Fruit fly (Drosophila melanogaster) whole organism, embryonic: Measurements from ENCODE around the gene CG17111.
A peak's percentile ranks its signal among the peaks of the same experiment; 100 is the strongest.

ENCODE experiments used
- Asciz ChIP-seq: fragments of 200-800 bp; sonication (Bioruptor generic); optimal IDR thresholded peaks from 2 replicates; lab custom pipeline; 2017; ENCODE audit warnings: missing biosample characterization, mild to moderate bottlenecking, missing genetic modification characterization, missing genetic modification reagents
- CG10431 ChIP-seq: fragments of 200-800 bp; sonication (Bioruptor generic); optimal IDR thresholded peaks from 3 replicates; lab custom pipeline; 2018; ENCODE audit warnings: missing biosample characterization, mild to moderate bottlenecking, missing genetic modification characterization
- CG12236 ChIP-seq: fragments of 200-800 bp; sonication (Bioruptor generic); optimal IDR thresholded peaks from 2 replicates; lab custom pipeline; 2016; ENCODE audit warnings: missing biosample characterization, missing genetic modification characterization
- CG15479 ChIP-seq: fragments of 200-800 bp; sonication (Bioruptor generic); optimal IDR thresholded peaks from 3 replicates; lab custom pipeline; 2019; ENCODE audit warnings: missing biosample characterization, mild to moderate bottlenecking, missing genetic modification characterization, moderate library complexity
- CG1602 ChIP-seq: fragments of 200-800 bp; sonication (Bioruptor generic); optimal IDR thresholded peaks from 3 replicates; lab custom pipeline; 2016; ENCODE audit warnings: missing biosample characterization, missing genetic modification characterization
- CG16813 ChIP-seq: fragments of 200-800 bp; sonication (Bioruptor generic); IDR thresholded peaks from 3 replicates; pipeline ENCODE4 v1.3.6; 2022; ENCODE audit warnings: missing biosample characterization, missing genetic modification characterization; ENCODE audit not compliant: partially characterized antibody
- CG17829 ChIP-seq: fragments of 200-800 bp; optimal IDR thresholded peaks from 2 replicates; lab custom pipeline; 2019; ENCODE audit warnings: missing biosample characterization, mild to moderate bottlenecking, missing genetic modification characterization, moderate library complexity
- CG18011 ChIP-seq: fragments of 200-800 bp; sonication (Bioruptor generic); optimal IDR thresholded peaks from 2 replicates; lab custom pipeline; 2017; ENCODE audit warnings: missing biosample characterization, missing genetic modification characterization, mild to moderate bottlenecking, moderate library complexity, missing genotype
- CG18262 ChIP-seq: fragments of 200-800 bp; optimal IDR thresholded peaks from 3 replicates; lab custom pipeline; 2019; ENCODE audit warnings: missing biosample characterization, mild to moderate bottlenecking, missing genetic modification characterization, moderate library complexity
- CG2120 ChIP-seq: fragments of 200-800 bp; sonication (Bioruptor generic); optimal IDR thresholded peaks from 3 replicates; lab custom pipeline; 2016; ENCODE audit warnings: missing biosample characterization, missing genetic modification characterization
- CG2712 ChIP-seq: fragments of 200-800 bp; optimal IDR thresholded peaks from 3 replicates; lab custom pipeline; 2019; ENCODE audit warnings: missing biosample characterization, mild to moderate bottlenecking, missing genetic modification characterization, moderate library complexity
- CG33213 ChIP-seq: fragments of 200-800 bp; sonication (Bioruptor generic); optimal IDR thresholded peaks from 3 replicates; lab custom pipeline; 2016; ENCODE audit warnings: missing biosample characterization, missing genetic modification characterization
- CG33557 ChIP-seq: fragments of 200-800 bp; sonication (Bioruptor generic); optimal IDR thresholded peaks from 2 replicates; lab custom pipeline; 2019; ENCODE audit warnings: missing biosample characterization, mild to moderate bottlenecking, missing genetic modification characterization, moderate library complexity
- CG3838 ChIP-seq: fragments of 200-800 bp; sonication (Bioruptor generic); optimal IDR thresholded peaks from 3 replicates; lab custom pipeline; 2016; ENCODE audit warnings: missing biosample characterization, missing genetic modification characterization
- CG3847 ChIP-seq: fragments of 200-800 bp; sonication (Bioruptor generic); IDR thresholded peaks from 2 replicates; pipeline ENCODE4 v1.3.6; 2022; ENCODE audit warnings: missing biosample characterization, missing genetic modification characterization
- CG4282 ChIP-seq: fragments of 200-800 bp; sonication (Bioruptor generic); optimal IDR thresholded peaks from 2 replicates; lab custom pipeline; 2016; ENCODE audit warnings: missing biosample characterization, missing genetic modification characterization
- CG6689 ChIP-seq: fragments of 200-800 bp; sonication (Bioruptor generic); IDR thresholded peaks from 2 replicates; pipeline ENCODE4 v1.3.6; 2022; ENCODE audit warnings: missing biosample characterization, missing genetic modification characterization
- CG7839 ChIP-seq: fragments of 200-800 bp; sonication (Bioruptor generic); optimal IDR thresholded peaks from 3 replicates; lab custom pipeline; 2018; ENCODE audit warnings: missing biosample characterization, mild to moderate bottlenecking, missing genetic modification characterization, moderate library complexity
- CG7928 ChIP-seq: fragments of 200-800 bp; sonication (Bioruptor generic); optimal IDR thresholded peaks from 2 replicates; lab custom pipeline; 2017; ENCODE audit warnings: missing biosample characterization, mild to moderate bottlenecking, missing genetic modification characterization
- CG7987 ChIP-seq: fragments of 200-800 bp; sonication (Bioruptor generic); optimal IDR thresholded peaks from 2 replicates; lab custom pipeline; 2018; ENCODE audit warnings: missing biosample characterization, mild to moderate bottlenecking, missing genetic modification characterization, moderate library complexity
- CG9215 ChIP-seq: fragments of 200-800 bp; sonication (Bioruptor generic); IDR thresholded peaks from 2 replicates; pipeline ENCODE4 v1.3.6; 2022; ENCODE audit warnings: missing biosample characterization, missing genetic modification characterization
- CG9609 ChIP-seq: fragments of 200-800 bp; sonication (Bioruptor generic); optimal IDR thresholded peaks from 3 replicates; lab custom pipeline; 2016; ENCODE audit warnings: missing biosample characterization, missing genetic modification characterization
- CG9727 ChIP-seq: fragments of 200-800 bp; sonication (Bioruptor generic); optimal IDR thresholded peaks from 3 replicates; lab custom pipeline; 2017; ENCODE audit warnings: missing biosample characterization, mild to moderate bottlenecking, missing genetic modification characterization
- Dad ChIP-seq: fragments of 200-800 bp; sonication (Bioruptor generic); optimal IDR thresholded peaks from 3 replicates; lab custom pipeline; 2016; ENCODE audit warnings: missing biosample characterization, missing genetic modification characterization
- Fer2 ChIP-seq: fragments of 200-800 bp; sonication (Bioruptor generic); optimal IDR thresholded peaks from 2 replicates; lab custom pipeline; 2018; ENCODE audit warnings: missing biosample characterization, mild to moderate bottlenecking, missing genetic modification characterization, moderate library complexity
- Gsc ChIP-seq: fragments of 200-800 bp; sonication (Bioruptor generic); IDR thresholded peaks from 2 replicates; pipeline ENCODE4 v1.3.6; 2022; ENCODE audit warnings: missing biosample characterization, missing genetic modification characterization
- Hmr ChIP-seq: fragments of 200-800 bp; sonication (Bioruptor generic); optimal IDR thresholded peaks from 3 replicates; lab custom pipeline; 2017; ENCODE audit warnings: mild to moderate bottlenecking, missing biosample characterization, missing genetic modification reagents, missing genetic modification characterization
- MESR4 ChIP-seq: fragments of 200-800 bp; sonication (Bioruptor generic); optimal IDR thresholded peaks from 2 replicates; lab custom pipeline; 2018; ENCODE audit warnings: missing biosample characterization, mild to moderate bottlenecking, missing genetic modification characterization, moderate library complexity
- Max ChIP-seq: fragments of 200-800 bp; sonication (Bioruptor generic); optimal IDR thresholded peaks from 2 replicates; lab custom pipeline; 2016; ENCODE audit warnings: missing biosample characterization, mild to moderate bottlenecking, missing genetic modification characterization
- Ptx1 ChIP-seq: fragments of 200-800 bp; sonication (Bioruptor generic); IDR thresholded peaks from 2 replicates; pipeline ENCODE4 v1.3.6; 2022; ENCODE audit warnings: missing biosample characterization, missing genetic modification characterization
- Sox102F ChIP-seq: fragments of 200-800 bp; sonication (Bioruptor generic); optimal IDR thresholded peaks from 2 replicates; lab custom pipeline; 2018; ENCODE audit warnings: missing biosample characterization, mild to moderate bottlenecking, missing genetic modification characterization, moderate library complexity
- Vsx1 ChIP-seq: fragments of 200-800 bp; sonication (Bioruptor generic); optimal IDR thresholded peaks from 2 replicates; lab custom pipeline; 2017; ENCODE audit warnings: missing biosample characterization, mild to moderate bottlenecking, missing genetic modification characterization, missing genetic modification reagents
- YL-1 ChIP-seq: fragments of 200-800 bp; sonication (Bioruptor generic); optimal IDR thresholded peaks from 3 replicates; lab custom pipeline; 2017; ENCODE audit warnings: missing biosample characterization, mild to moderate bottlenecking, missing genetic modification characterization
- amos ChIP-seq: fragments of 200-800 bp; sonication (Bioruptor generic); IDR thresholded peaks from 2 replicates; pipeline ENCODE4 v1.3.6; 2022; ENCODE audit warnings: missing biosample characterization, missing genetic modification characterization; ENCODE audit not compliant: partially characterized antibody
- az2 ChIP-seq: fragments of 200-800 bp; sonication (Bioruptor generic); optimal IDR thresholded peaks from 3 replicates; lab custom pipeline; 2016; ENCODE audit warnings: missing biosample characterization, missing genetic modification characterization
- cas ChIP-seq: fragments of 200-800 bp; sonication (Bioruptor generic); IDR thresholded peaks from 2 replicates; pipeline ENCODE4 v1.3.6; 2022; ENCODE audit warnings: missing biosample characterization, missing genetic modification characterization
- crp ChIP-seq, 2 experiments: fragments of 200-800 bp; sonication (Bioruptor generic); optimal IDR thresholded peaks; 2 replicates in 1 of 2; 3 replicates in 1 of 2; lab custom pipeline; 2017; ENCODE audit warnings: missing biosample characterization in 2 of 2, missing genetic modification characterization in 2 of 2, mild to moderate bottlenecking in 1 of 2, moderate library complexity in 1 of 2
- dan ChIP-seq: fragments of 200-800 bp; sonication (Bioruptor generic); IDR thresholded peaks from 2 replicates; pipeline ENCODE4 v1.3.6; 2022; ENCODE audit warnings: missing biosample characterization, missing genetic modification characterization
- dysf ChIP-seq: fragments of 200-800 bp; sonication (Bioruptor generic); IDR thresholded peaks from 3 replicates; pipeline ENCODE4 v1.3.6; 2022; ENCODE audit warnings: missing biosample characterization, missing genetic modification characterization
- eve ChIP-seq, 2 experiments: fragments of >200 bp; optimal IDR thresholded peaks; 2 replicates each; lab custom pipeline; 2017; ENCODE audit warnings: missing biosample characterization in 2 of 2, missing genetic modification characterization in 2 of 2
- gt ChIP-seq: fragments of 200-800 bp; sonication (Bioruptor generic); IDR thresholded peaks from 2 replicates; pipeline ENCODE4 v1.3.6; 2022; ENCODE audit warnings: missing biosample characterization, missing genetic modification characterization
- luna ChIP-seq: fragments of 200-800 bp; sonication (Bioruptor generic); optimal IDR thresholded peaks from 2 replicates; lab custom pipeline; 2016; ENCODE audit warnings: missing biosample characterization, missing genetic modification characterization
- nau ChIP-seq: fragments of 200-800 bp; sonication (Bioruptor generic); optimal IDR thresholded peaks from 3 replicates; lab custom pipeline; 2017; ENCODE audit warnings: missing biosample characterization, mild to moderate bottlenecking, missing genetic modification characterization, missing genetic modification reagents
- nerfin-1 ChIP-seq: fragments of 200-800 bp; sonication (Bioruptor generic); optimal IDR thresholded peaks from 3 replicates; lab custom pipeline; 2019; ENCODE audit warnings: missing biosample characterization, mild to moderate bottlenecking, missing genetic modification characterization, moderate library complexity
- onecut ChIP-seq: fragments of 200-800 bp; sonication (Bioruptor generic); IDR thresholded peaks from 2 replicates; pipeline ENCODE4 v1.3.6; 2022; ENCODE audit warnings: missing biosample characterization, missing genetic modification characterization
- pzg ChIP-seq: fragments of 200-800 bp; sonication (Bioruptor generic); optimal IDR thresholded peaks from 3 replicates; lab custom pipeline; 2018; ENCODE audit warnings: missing biosample characterization, mild to moderate bottlenecking, missing genetic modification characterization, moderate library complexity
- row ChIP-seq: fragments of 200-800 bp; sonication (Bioruptor generic); IDR thresholded peaks from 3 replicates; pipeline ENCODE4 v1.3.6; 2022; ENCODE audit warnings: missing biosample characterization, missing genetic modification characterization
- tna ChIP-seq: fragments of 200-800 bp; sonication (Bioruptor generic); IDR thresholded peaks from 2 replicates; pipeline ENCODE4 v1.3.6; 2022; ENCODE audit warnings: missing biosample characterization, missing genetic modification characterization; ENCODE audit not compliant: partially characterized antibody
- trem ChIP-seq: fragments of 200-800 bp; optimal IDR thresholded peaks from 3 replicates; lab custom pipeline; 2019; ENCODE audit warnings: missing biosample characterization, mild to moderate bottlenecking, missing genetic modification characterization, moderate library complexity
- vnd ChIP-seq: fragments of 200-800 bp; sonication (Bioruptor generic); IDR thresholded peaks from 3 replicates; pipeline ENCODE4 v1.3.6; 2022; ENCODE audit warnings: missing biosample characterization, missing genetic modification characterization; ENCODE audit not compliant: partially characterized antibody

The CG17111 gene

dm6 chr3R:23061209-23061608 lies 5.8 kb downstream of the CG17111 start, which contains the start of the genes sav and Ublcp1 (continued):
- TF ChIP-seq CG9215 (GFP tag; lab: Robert Waterston, UW) (no peak), CG17829 (tag; lab: Kevin White, UChicago) (peak; percentile 53), dan (GFP tag; lab: Robert Waterston, UW) (no peak), pzg (GFP tag; lab: Kevin White, UChicago) (peak; percentile 33), Max (GFP tag; lab: Kevin White, UChicago) (peak; percentile 25), Vsx1 (GFP tag; lab: Kevin White, UChicago) (no peak), luna (no peak), CG18262 (tag; lab: Kevin White, UChicago) (peak; percentile 55), CG9609 (GFP tag; lab: Kevin White, UChicago) (peak; percentile 0), Asciz (GFP tag; lab: Kevin White, UChicago) (no peak), CG18011 (no peak), crp (GFP tag; optimal IDR thresholded peaks at IDR 0.05; lab: Kevin White, UChicago) (peak in 1 of 2 experiments; percentile 76), nerfin-1 (tag; lab: Kevin White, UChicago) (no peak), gt (no peak), Ptx1 (GFP tag; lab: Robert Waterston, UW) (0 out of 2 replicates have a peak, but pooled peaks have one; percentile 7), CG7928 (GFP tag; lab: Kevin White, UChicago) (no peak), Sox102F (peak; percentile 30), CG9727 (GFP tag; lab: Kevin White, UChicago) (peak; percentile 44), Fer2 (tag; lab: Kevin White, UChicago) (no peak), dysf (no peak), tna (GFP tag; lab: Robert Waterston, UW) (peak; percentile 69; the same call in 1 of the 2 replicates), eve (GFP tag; optimal IDR thresholded peaks at IDR 0.05; lab: Kevin White, UChicago) (no peak), nau (no peak), Gsc (no peak), CG6689 (0 out of 2 replicates have a peak, but pooled peaks have one; percentile 18), onecut (GFP tag; lab: Robert Waterston, UW) (0 out of 2 replicates have a peak, but pooled peaks have one; percentile 3), CG4282 (GFP tag; lab: Kevin White, UChicago) (no peak), CG7839 (no peak), CG2120 (peak; percentile 32), CG3838 (GFP tag; lab: Kevin White, UChicago) (no peak), MESR4 (GFP tag; lab: Kevin White, UChicago) (peak; percentile 10), CG33213 (GFP tag; lab: Kevin White, UChicago) (no peak), row (GFP tag; lab: Robert Waterston, UW) (peak; percentile 67), CG16813 (GFP tag; lab: Robert Waterston, UW) (peak; percentile 91), CG1602 (GFP tag; lab: Kevin White, UChicago) (peak; percentile 19), cas (GFP tag; lab: Robert Waterston, UW) (no peak), CG33557 (GFP tag; lab: Kevin White, UChicago) (peak; percentile 11), YL-1 (GFP tag; lab: Kevin White, UChicago) (peak; percentile 88), az2 (GFP tag; lab: Kevin White, UChicago) (no peak), Dad (no peak), Hmr (GFP tag; lab: Kevin White, UChicago) (peak; percentile 6), CG12236 (GFP tag; lab: Kevin White, UChicago) (no peak), trem (tag; lab: Kevin White, UChicago) (peak; percentile 85), CG7987 (GFP tag; lab: Kevin White, UChicago) (no peak), CG2712 (peak; percentile 61), vnd (peak; percentile 90), CG15479 (GFP tag; lab: Kevin White, UChicago) (no peak), amos (GFP tag; lab: Robert Waterston, UW) (peak; percentile 87), CG10431 (GFP tag; lab: Kevin White, UChicago) (no peak), CG3847 (GFP tag; lab: Robert Waterston, UW) (0 out of 2 replicates have a peak, but pooled peaks have one; percentile 16)
